Worm (Caenorhabditis elegans): ENCODE measurements around the gene str-150.

str-150 gene

ce11 chrV:16598437-16598836 is 15.4 kb downstream of the str-150 start (continued):
- TF ChIP-seq mcd-1 (GFP tag; IDR thresholded peaks at IDR 0.05) (0 out of 2 replicates have a peak, but pooled peaks have one; percentile 12), Y53G8AR.9 (GFP tag; conservative IDR thresholded peaks at IDR 0.05) (0 out of 2 replicates have a peak, but pooled peaks have one; percentile 13)

ce11 chrV:16599835-16600234 is 16.8 kb downstream of the str-150 start:
- TF ChIP-seq cebp-1 (GFP tag; IDR thresholded peaks at IDR 0.05) (0 out of 2 replicates have a peak, but pooled peaks have one; percentile 14), cebp-1 (tag; optimal IDR thresholded peaks at IDR 0.05) (no peak), unc-62 (GFP tag; optimal IDR thresholded peaks at IDR 0.05) (no peak), snpc-1.1 (tag; optimal IDR thresholded peaks at IDR 0.05; ENCODE audit: insufficient read depth) (no peak)

ce11 chrV:16600623-16601022 is 17.6 kb downstream of the str-150 start, which contains the start of gene T03E6.9:
Gene T03E6.9, minus strand, starts transcription at chrV:16600723.
- no peak for TF ChIP-seq nfyb-1 (GFP tag; IDR thresholded peaks at IDR 0.05)
- TF ChIP-seq C06A6.2 (GFP tag; conservative IDR thresholded peaks at IDR 0.05), result no peak

- TF ChIP-seq hrde-1 (tag; optimal IDR thresholded peaks at IDR 0.05; ENCODE audit: borderline replicate concordance), result no peak
- no peak for TF ChIP-seq ztf-25 (GFP tag; IDR thresholded peaks at IDR 0.05)
- TF ChIP-seq pbrm-1 (GFP tag; IDR thresholded peaks at IDR 0.05), result no peak
- TF ChIP-seq zfh-2 (GFP tag; conservative IDR thresholded peaks at IDR 0.05), result no peak
- no peak for TF ChIP-seq atf-7 (tag; optimal IDR thresholded peaks at IDR 0.05)
- no peak for TF ChIP-seq gei-17 (GFP tag; optimal IDR thresholded peaks at IDR 0.05)
- TF ChIP-seq F10E7.11 (tag; optimal IDR thresholded peaks at IDR 0.05), result no peak
- TF ChIP-seq F39B2.1 (GFP tag; IDR thresholded peaks at IDR 0.05), result no peak
- TF ChIP-seq Y53G8AR.9 (GFP tag; conservative IDR thresholded peaks at IDR 0.05), result no peak
- TF ChIP-seq lin-26 (GFP tag; IDR thresholded peaks at IDR 0.05), result no peak
- no peak for TF ChIP-seq hsf-1 (GFP tag; IDR thresholded peaks at IDR 0.05)
- TF ChIP-seq ztf-28 (GFP tag; IDR thresholded peaks at IDR 0.05), result no peak
- no peak for TF ChIP-seq F37B4.10 (GFP tag; IDR thresholded peaks at IDR 0.05)
Observed at ce11 chrV:16603102-16603501, 20.0 kb downstream of the str-150 start, which contains the start of gene T03E6.8. Gene T03E6.8, minus strand, starts transcription at chrV:16603202.

ce11 chrV:16604301-16604700 is 21.2 kb downstream of the str-150 start:
- TF ChIP-seq rcor-1 (GFP tag; IDR thresholded peaks at IDR 0.05) (no peak), nhr-80 (tag; optimal IDR thresholded peaks at IDR 0.05) (peak; percentile 23)

ce11 chrV:16605463-16605862 is 22.4 kb downstream of the str-150 start:
- peak; percentile 77 for TF ChIP-seq nhr-80 (tag; optimal IDR thresholded peaks at IDR 0.05)
- TF ChIP-seq snpc-1.3 (tag; optimal IDR thresholded peaks at IDR 0.05; ENCODE audit: insufficient read depth), result no peak
- 0 out of 2 replicates have a peak, but pooled peaks have one; percentile 33 for TF ChIP-seq dox-1 (GFP tag; IDR thresholded peaks at IDR 0.05)

ce11 chrV:16606313-16606712 is 23.2 kb downstream of the str-150 start, which contains the start of gene Y32B12C.1:
Gene Y32B12C.1, plus strand, starts transcription at chrV:16606613.
- no peak for TF ChIP-seq B0261.1 (tag; optimal IDR thresholded peaks at IDR 0.05)
- no peak for TF ChIP-seq tlf-1 (GFP tag; optimal IDR thresholded peaks at IDR 0.05)
- no peak for TF ChIP-seq F52B5.7 (tag; optimal IDR thresholded peaks at IDR 0.05)
- TF ChIP-seq rec-8 (tag; optimal IDR thresholded peaks at IDR 0.05), result no peak
- no peak for TF ChIP-seq lin-40 (tag; optimal IDR thresholded peaks at IDR 0.05)
- no peak for TF ChIP-seq ceh-100 (GFP tag; IDR thresholded peaks at IDR 0.05)
- no peak for TF ChIP-seq attf-3 (GFP tag; conservative IDR thresholded peaks at IDR 0.05)

Data from whole organism, young adult.